Worm (Caenorhabditis elegans) whole organism, L4/young adult: ENCODE data around the gene malt-1.

Experiments used
- dao-5 ChIP-seq: sonication (generic microtip); optimal IDR thresholded peaks from 2 replicates; lab custom pipeline; 2016; ENCODE audit warnings: missing genotype, missing genetic modification characterization, moderate library complexity, missing compliant biosample characterization
- him-1 ChIP-seq: sonication (generic microtip); optimal IDR thresholded peaks from 2 replicates; lab custom pipeline; 2016; ENCODE audit warnings: missing genotype, missing genetic modification reagents, missing genetic modification characterization, missing compliant biosample characterization

- no peak for TF ChIP-seq him-1 (tag; lab: Kevin White, UChicago)
- TF ChIP-seq dao-5, result no peak
Measured at ce11 chrII:6973501-6973900, 22.4 kb upstream of the malt-1 start, which contains the start of gene sod-1.
